Worm (Caenorhabditis elegans): ENCODE data around the gene srw-36.

DNA sequence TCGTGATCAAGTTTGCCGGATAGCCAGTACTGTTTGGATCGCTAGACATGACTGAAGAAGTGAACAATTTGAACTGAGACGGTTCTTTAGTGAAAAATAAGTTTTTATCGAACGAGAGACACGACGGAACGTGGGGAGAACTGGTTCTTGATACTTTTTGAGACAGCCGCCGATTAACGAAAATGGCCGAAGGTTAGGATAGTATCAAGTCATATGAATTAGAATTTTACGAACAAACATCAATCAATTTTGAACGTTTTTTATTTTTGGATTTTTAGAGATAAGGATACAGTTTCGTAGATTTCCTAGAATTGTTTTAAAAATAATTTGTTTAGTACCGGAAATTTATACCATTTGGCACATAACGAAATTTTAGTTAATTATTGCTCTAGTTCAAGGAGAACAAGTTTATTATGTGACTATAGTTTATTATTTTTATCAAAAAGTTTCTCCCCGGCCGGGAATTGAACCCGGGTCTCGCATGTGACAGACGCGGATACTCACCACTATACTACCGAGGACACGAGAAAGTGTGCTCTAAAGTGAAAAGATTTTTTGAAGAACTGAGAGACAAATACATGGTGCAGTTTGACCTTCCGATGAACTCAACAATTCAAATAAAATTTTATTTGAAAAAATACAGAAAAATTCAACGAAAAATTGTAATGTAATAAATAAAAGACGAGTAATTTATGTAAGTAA is 34.5 kb upstream of the srw-36 start, which contains the start of gene W06G6.20:
- TF ChIP-seq aly-1 (tag; optimal IDR thresholded peaks at IDR 0.05) (no peak), flt-1 (GFP tag; IDR thresholded peaks at IDR 0.05) (no peak), ama-1 (optimal IDR thresholded peaks at IDR 0.05) (no peak), scrt-1 (GFP tag; IDR thresholded peaks at IDR 0.05) (no peak), hnd-1 (tag; optimal IDR thresholded peaks at IDR 0.05) (no peak), ceh-36 (tag; optimal IDR thresholded peaks at IDR 0.05) (no peak), tbx-37 (GFP tag; conservative IDR thresholded peaks at IDR 0.05) (no peak), ceh-13 (GFP tag; optimal IDR thresholded peaks at IDR 0.05) (no peak), F13C5.2 (tag; optimal IDR thresholded peaks at IDR 0.05) (no peak), hmbx-1 (tag; optimal IDR thresholded peaks at IDR 0.05) (no peak), hmg-4 (GFP tag; optimal IDR thresholded peaks at IDR 0.05) (no peak), sea-1 (GFP tag; conservative IDR thresholded peaks at IDR 0.05) (no peak), tbx-11 (GFP tag; IDR thresholded peaks at IDR 0.05) (no peak), ets-7 (tag; optimal IDR thresholded peaks at IDR 0.05) (no peak)
